Fruit fly (Drosophila melanogaster) whole organism, embryonic: ENCODE results near the gene Sema5c.

ENCODE experiments used
- Abd-B ChIP-seq: fragments of 200-800 bp; sonication (Bioruptor generic); optimal IDR thresholded peaks from 2 replicates; lab custom pipeline; 2018; ENCODE audit warnings: missing biosample characterization, mild to moderate bottlenecking, missing genetic modification characterization, moderate library complexity
- Aef1 ChIP-seq: fragments of 200-800 bp; sonication (Bioruptor generic); IDR thresholded peaks from 3 replicates; pipeline ENCODE4 v1.3.6; 2022; ENCODE audit warnings: missing biosample characterization, missing genetic modification characterization
- Atf3 ChIP-seq: fragments of 200-800 bp; sonication (Bioruptor generic); optimal IDR thresholded peaks from 3 replicates; lab custom pipeline; 2016; ENCODE audit warnings: missing biosample characterization, missing genetic modification characterization
- BEAF-32 ChIP-seq: fragments of 200-800 bp; sonication (Bioruptor generic); optimal IDR thresholded peaks from 3 replicates; lab custom pipeline; 2017; ENCODE audit warnings: missing biosample characterization, missing genetic modification characterization, mild to moderate bottlenecking, moderate library complexity, missing genetic modification reagents
- Bdp1 ChIP-seq: fragments of 200-800 bp; sonication (Bioruptor generic); optimal IDR thresholded peaks from 3 replicates; lab custom pipeline; 2016; ENCODE audit warnings: missing biosample characterization, missing genetic modification characterization
- CG12104 ChIP-seq: fragments of 200-800 bp; sonication (Bioruptor generic); optimal IDR thresholded peaks from 3 replicates; lab custom pipeline; 2016; ENCODE audit warnings: missing biosample characterization, missing genetic modification characterization
- CG13624 ChIP-seq: fragments of 200-800 bp; sonication (Bioruptor generic); optimal IDR thresholded peaks from 2 replicates; lab custom pipeline; 2016; ENCODE audit warnings: missing biosample characterization, missing genetic modification characterization
- CG14014 ChIP-seq: fragments of 200-800 bp; sonication (Bioruptor generic); IDR thresholded peaks from 2 replicates; pipeline ENCODE4 v1.3.6; 2022; ENCODE audit warnings: missing biosample characterization, missing genetic modification characterization
- CG17802 ChIP-seq: fragments of 200-800 bp; sonication (Bioruptor generic); optimal IDR thresholded peaks from 2 replicates; lab custom pipeline; 2018; ENCODE audit warnings: missing biosample characterization, mild to moderate bottlenecking, missing genetic modification characterization, moderate library complexity
- CG18599 ChIP-seq: fragments of 200-800 bp; sonication (Bioruptor generic); optimal IDR thresholded peaks from 3 replicates; lab custom pipeline; 2017; ENCODE audit warnings: missing biosample characterization, missing genetic modification characterization, mild to moderate bottlenecking, moderate library complexity, missing genetic modification reagents
- CG2889 ChIP-seq: fragments of 200-800 bp; sonication (Bioruptor generic); IDR thresholded peaks from 3 replicates; pipeline ENCODE4 v1.3.6; 2022; ENCODE audit warnings: missing biosample characterization, missing genetic modification characterization
- CG6175 ChIP-seq: fragments of 200-800 bp; sonication (Bioruptor generic); IDR thresholded peaks from 3 replicates; pipeline ENCODE4 v1.3.6; 2022; ENCODE audit warnings: missing biosample characterization, missing genetic modification characterization
- CG6813 ChIP-seq: fragments of 200-800 bp; sonication (Bioruptor generic); optimal IDR thresholded peaks from 2 replicates; lab custom pipeline; 2017; ENCODE audit warnings: missing biosample characterization, missing genetic modification characterization, mild to moderate bottlenecking, moderate library complexity, missing genetic modification reagents
- CG7963 ChIP-seq: fragments of 200-800 bp; sonication (Bioruptor generic); IDR thresholded peaks from 3 replicates; pipeline ENCODE4 v1.3.6; 2022; ENCODE audit warnings: missing biosample characterization, missing genetic modification characterization; ENCODE audit not compliant: partially characterized antibody
- CG7987 ChIP-seq: fragments of 200-800 bp; sonication (Bioruptor generic); optimal IDR thresholded peaks from 2 replicates; lab custom pipeline; 2018; ENCODE audit warnings: missing biosample characterization, mild to moderate bottlenecking, missing genetic modification characterization, moderate library complexity
- CG8359 ChIP-seq: fragments of 200-800 bp; sonication (Bioruptor generic); optimal IDR thresholded peaks from 2 replicates; lab custom pipeline; 2017; ENCODE audit warnings: missing biosample characterization, mild to moderate bottlenecking, missing genetic modification characterization, borderline replicate concordance
- CG9797 ChIP-seq: fragments of 200-800 bp; sonication (Bioruptor generic); optimal IDR thresholded peaks from 3 replicates; lab custom pipeline; 2018; ENCODE audit warnings: missing biosample characterization, mild to moderate bottlenecking, missing genetic modification characterization
- CkIIα-i1 ChIP-seq: fragments of 200-800 bp; sonication (Bioruptor generic); IDR thresholded peaks from 2 replicates; pipeline ENCODE4 v1.3.6; 2022; ENCODE audit warnings: missing biosample characterization, missing genetic modification characterization
- CrebB ChIP-seq: fragments of 200-800 bp; sonication (Bioruptor generic); optimal IDR thresholded peaks from 3 replicates; lab custom pipeline; 2018; ENCODE audit warnings: missing biosample characterization, mild to moderate bottlenecking, missing genetic modification characterization
- Dbx ChIP-seq: fragments of 200-800 bp; sonication (Bioruptor generic); IDR thresholded peaks from 3 replicates; pipeline ENCODE4 v1.3.6; 2022; ENCODE audit warnings: missing biosample characterization, missing genetic modification characterization
- Dref ChIP-seq: fragments of 200-800 bp; sonication (Bioruptor generic); IDR thresholded peaks from 2 replicates; pipeline ENCODE4 v1.3.6; 2022; ENCODE audit warnings: missing biosample characterization, missing genetic modification characterization
- Ets65A ChIP-seq: fragments of 200-800 bp; sonication (Bioruptor generic); peaks from one replicate; lab custom pipeline; 2016; ENCODE audit warnings: missing biosample characterization, missing genetic modification characterization
- HLH3B ChIP-seq: fragments of 200-800 bp; sonication (Bioruptor generic); IDR thresholded peaks from 2 replicates; pipeline ENCODE4 v1.3.6; 2022; ENCODE audit warnings: missing biosample characterization, missing genetic modification characterization
- HmgD ChIP-seq: fragments of 200-800 bp; sonication (Bioruptor generic); optimal IDR thresholded peaks from 3 replicates; lab custom pipeline; 2016; ENCODE audit warnings: missing biosample characterization, missing genetic modification characterization
- Hr3 ChIP-seq: fragments of 200-800 bp; sonication (Bioruptor generic); optimal IDR thresholded peaks from 3 replicates; lab custom pipeline; 2016; ENCODE audit warnings: missing biosample characterization, missing genetic modification characterization
- Kr ChIP-seq: fragments of 200-800 bp; sonication (Bioruptor generic); optimal IDR thresholded peaks from 2 replicates; lab custom pipeline; 2017; ENCODE audit warnings: missing biosample characterization, mild to moderate bottlenecking, missing genetic modification characterization
- MTF-1 ChIP-seq: fragments of 200-800 bp; sonication (Bioruptor generic); optimal IDR thresholded peaks from 2 replicates; lab custom pipeline; 2018; ENCODE audit warnings: missing biosample characterization, mild to moderate bottlenecking, missing genetic modification characterization, borderline replicate concordance
- Nf-YC ChIP-seq: fragments of 200-800 bp; optimal IDR thresholded peaks from 3 replicates; lab custom pipeline; 2019; ENCODE audit warnings: missing biosample characterization, mild to moderate bottlenecking, missing genetic modification characterization, moderate library complexity
- Oaz ChIP-seq: fragments of 200-800 bp; sonication (Bioruptor generic); IDR thresholded peaks from 2 replicates; pipeline ENCODE4 v1.3.6; 2022; ENCODE audit warnings: missing biosample characterization, missing genetic modification characterization
- Optix ChIP-seq: fragments of 200-800 bp; sonication (Bioruptor generic); IDR thresholded peaks from 3 replicates; pipeline ENCODE4 v1.3.6; 2022; ENCODE audit warnings: missing biosample characterization, missing genetic modification characterization
- ase ChIP-seq: fragments of 200-800 bp; sonication (Bioruptor generic); IDR thresholded peaks from 3 replicates; pipeline ENCODE4 v1.3.6; 2022; ENCODE audit warnings: missing biosample characterization, missing genetic modification characterization
- cad ChIP-seq: fragments of >200 bp; optimal IDR thresholded peaks from 2 replicates; lab custom pipeline; 2017; ENCODE audit warnings: missing biosample characterization, missing genetic modification characterization
- crc ChIP-seq: fragments of 200-800 bp; sonication (Bioruptor generic); optimal IDR thresholded peaks from 2 replicates; lab custom pipeline; 2016; ENCODE audit warnings: missing biosample characterization, missing genetic modification characterization
- dan ChIP-seq: fragments of 200-800 bp; sonication (Bioruptor generic); IDR thresholded peaks from 2 replicates; pipeline ENCODE4 v1.3.6; 2022; ENCODE audit warnings: missing biosample characterization, missing genetic modification characterization
- dmrt11E ChIP-seq: fragments of 200-800 bp; sonication (Bioruptor generic); optimal IDR thresholded peaks from 3 replicates; lab custom pipeline; 2018; ENCODE audit warnings: missing biosample characterization, mild to moderate bottlenecking, missing genetic modification characterization, moderate library complexity
- esg ChIP-seq: fragments of 200-800 bp; sonication (Bioruptor generic); conservative IDR thresholded peaks from 2 replicates; pipeline ENCODE4 v1.3.6; 2022; ENCODE audit warnings: missing biosample characterization, missing genetic modification characterization
- fru ChIP-seq: fragments of >200 bp; optimal IDR thresholded peaks from 2 replicates; lab custom pipeline; 2017
- ftz-f1 ChIP-seq: fragments of 200-800 bp; sonication (Bioruptor generic); optimal IDR thresholded peaks from 2 replicates; lab custom pipeline; 2016; ENCODE audit warnings: missing biosample characterization, missing genetic modification characterization
- fu2 ChIP-seq: fragments of 200-800 bp; sonication (Bioruptor generic); optimal IDR thresholded peaks from 2 replicates; lab custom pipeline; 2016; ENCODE audit warnings: missing biosample characterization, missing genetic modification characterization
- grn ChIP-seq: fragments of 200-800 bp; sonication (Bioruptor generic); optimal IDR thresholded peaks from 3 replicates; lab custom pipeline; 2017; ENCODE audit warnings: missing biosample characterization, missing genetic modification characterization
- jigr1 ChIP-seq: fragments of 200-800 bp; sonication (Bioruptor generic); IDR thresholded peaks from 3 replicates; pipeline ENCODE4 v1.3.6; 2022; ENCODE audit warnings: missing biosample characterization, missing genetic modification characterization
- luna ChIP-seq: fragments of 200-800 bp; sonication (Bioruptor generic); optimal IDR thresholded peaks from 2 replicates; lab custom pipeline; 2016; ENCODE audit warnings: missing biosample characterization, missing genetic modification characterization
- nom ChIP-seq: fragments of 200-800 bp; sonication (Bioruptor generic); optimal IDR thresholded peaks from 2 replicates; lab custom pipeline; 2017; ENCODE audit warnings: missing biosample characterization, missing genetic modification characterization, mild to moderate bottlenecking, moderate library complexity, missing genetic modification reagents
- pzg ChIP-seq: fragments of 200-800 bp; sonication (Bioruptor generic); optimal IDR thresholded peaks from 3 replicates; lab custom pipeline; 2018; ENCODE audit warnings: missing biosample characterization, mild to moderate bottlenecking, missing genetic modification characterization, moderate library complexity
- ro ChIP-seq: fragments of 200-800 bp; sonication (Bioruptor generic); IDR thresholded peaks from 2 replicates; pipeline ENCODE4 v1.3.6; 2022; ENCODE audit warnings: missing biosample characterization, missing genetic modification characterization
- sens ChIP-seq: fragments of 200-800 bp; sonication (Bioruptor generic); peaks from one replicate; lab custom pipeline; 2016; ENCODE audit warnings: missing biosample characterization, missing genetic modification characterization
- sens-2 ChIP-seq: fragments of 200-800 bp; sonication (Bioruptor generic); IDR thresholded peaks from 2 replicates; pipeline ENCODE4 v1.3.6; 2022; ENCODE audit warnings: missing biosample characterization, missing genetic modification characterization
- shn ChIP-seq: fragments of 200-800 bp; sonication (Bioruptor generic); optimal IDR thresholded peaks from 3 replicates; lab custom pipeline; 2016; ENCODE audit warnings: missing biosample characterization, missing genetic modification characterization
- sima ChIP-seq: fragments of 200-800 bp; sonication (Bioruptor generic); optimal IDR thresholded peaks from 2 replicates; lab custom pipeline; 2016; ENCODE audit warnings: missing biosample characterization, missing genetic modification characterization
- vvl ChIP-seq: fragments of 200-800 bp; sonication (Bioruptor generic); IDR thresholded peaks from 2 replicates; pipeline ENCODE4 v1.3.6; 2022; ENCODE audit warnings: missing biosample characterization, missing genetic modification characterization

Sema5c gene

DNA sequence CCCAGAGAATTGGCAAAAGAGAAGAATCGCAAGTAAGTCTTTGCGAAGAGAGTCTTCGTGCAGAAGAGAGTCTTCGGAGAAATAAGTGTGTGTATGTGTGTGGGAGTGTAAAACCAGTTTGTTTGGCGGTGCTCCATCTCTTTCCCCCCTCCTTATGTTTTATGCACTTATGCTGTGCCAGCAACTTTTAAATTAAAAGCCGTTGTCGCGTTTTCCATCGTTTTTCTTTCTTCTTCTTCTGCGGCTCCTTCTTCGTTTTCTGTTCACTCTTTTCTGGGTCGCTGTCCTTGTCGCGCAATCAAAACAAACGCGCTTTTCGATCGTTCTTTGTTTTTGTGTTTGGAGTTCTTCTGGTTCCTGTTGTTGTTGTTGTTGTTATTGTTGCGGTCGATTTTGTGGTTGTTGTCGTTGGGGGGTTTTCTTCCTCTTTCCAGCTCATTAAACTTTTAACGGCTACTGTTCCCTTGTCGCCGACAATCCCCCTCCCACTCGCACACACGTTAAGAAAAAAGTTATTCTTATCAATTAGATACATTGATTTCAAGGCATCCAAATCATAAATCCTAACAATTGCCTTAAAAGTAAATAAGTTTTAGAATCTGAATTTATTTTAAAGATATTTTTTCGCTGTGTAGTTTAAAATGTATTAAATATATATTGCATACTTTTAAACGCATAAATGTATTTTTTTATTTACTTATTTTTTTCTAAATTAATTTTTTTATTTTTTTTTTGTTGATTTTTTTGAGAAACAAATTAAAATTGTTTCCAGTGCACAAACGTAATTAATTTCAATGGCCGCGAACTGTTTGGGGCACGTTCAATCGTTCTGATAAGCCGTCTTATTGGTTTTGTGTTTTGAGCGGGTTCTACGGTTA, 29.7 kb upstream of the Sema5c start (continued):
- TF ChIP-seq nom (GFP tag; lab: Kevin White, UChicago) (peak; percentile 23), CG8359 (GFP tag; lab: Kevin White, UChicago) (peak; percentile 66), luna (no peak), Aef1 (GFP tag; lab: Robert Waterston, UW) (peak; percentile 55), ro (GFP tag; lab: Robert Waterston, UW) (peak; percentile 56; the same call in 1 of the 2 replicates), ftz-f1 (GFP tag; lab: Kevin White, UChicago) (no peak), Nf-YC (peak; percentile 67), CG13624 (peak; percentile 47), esg (GFP tag; lab: Robert Waterston, UW) (peak; percentile 74), CG18599 (GFP tag; lab: Kevin White, UChicago) (no peak), ase (0 out of 3 replicates have a peak, but pooled peaks have one; percentile 57), pzg (GFP tag; lab: Kevin White, UChicago) (no peak), Dref (GFP tag; lab: Robert Waterston, UW) (no peak), CrebB (peak; percentile 45), grn (GFP tag; lab: Kevin White, UChicago) (peak; percentile 64), sens-2 (GFP tag; lab: Robert Waterston, UW) (no peak), dmrt11E (peak; percentile 97), fru (lab: Kevin White, UChicago) (no peak), CG7987 (GFP tag; lab: Kevin White, UChicago) (no peak), CG2889 (GFP tag; lab: Robert Waterston, UW) (peak; percentile 51; the same call in 1 of the 3 replicates), cad (GFP tag; lab: Kevin White, UChicago) (no peak), CG6813 (GFP tag; lab: Kevin White, UChicago) (peak; percentile 54), CG7963 (GFP tag; lab: Robert Waterston, UW) (no peak; the same call in 2 of the 3 replicates), CG12104 (GFP tag; lab: Kevin White, UChicago) (peak; percentile 72), crc (GFP tag; lab: Kevin White, UChicago) (no peak), sima (no peak), HLH3B (GFP tag; lab: Robert Waterston, UW) (peak; percentile 72; the same call in 1 of the 2 replicates), CG17802 (peak; percentile 41), Oaz (GFP tag; lab: Robert Waterston, UW) (no peak), Ets65A (GFP tag; lab: Kevin White, UChicago) (peak; percentile 96), sens (GFP tag; lab: Kevin White, UChicago) (peak; percentile 95), fu2 (GFP tag; lab: Kevin White, UChicago) (no peak), MTF-1 (GFP tag; lab: Kevin White, UChicago) (peak; percentile 27), Hr3 (GFP tag; lab: Kevin White, UChicago) (peak; percentile 81), dan (GFP tag; lab: Robert Waterston, UW) (no peak), Abd-B (GFP tag; lab: Kevin White, UChicago) (peak; percentile 93), jigr1 (GFP tag; lab: Robert Waterston, UW) (no peak; the same call in 2 of the 3 replicates), CkIIα-i1 (GFP tag; lab: Robert Waterston, UW) (no peak), vvl (GFP tag; lab: Robert Waterston, UW) (peak; percentile 79), Dbx (0 out of 3 replicates have a peak, but pooled peaks have one; percentile 16), HmgD (GFP tag; lab: Kevin White, UChicago) (no peak), CG6175 (GFP tag; lab: Robert Waterston, UW) (no peak), Atf3 (GFP tag; lab: Kevin White, UChicago) (no peak), CG14014 (peak; percentile 68), BEAF-32 (GFP tag; lab: Kevin White, UChicago) (no peak), Bdp1 (no peak), Kr (GFP tag; lab: Kevin White, UChicago) (peak; percentile 14), shn (peak; percentile 33), CG9797 (GFP tag; lab: Kevin White, UChicago) (no peak), Optix (no peak)
